Fruit fly (Drosophila melanogaster): ENCODE results near the gene Paip2.

Paip2 gene

DNA sequence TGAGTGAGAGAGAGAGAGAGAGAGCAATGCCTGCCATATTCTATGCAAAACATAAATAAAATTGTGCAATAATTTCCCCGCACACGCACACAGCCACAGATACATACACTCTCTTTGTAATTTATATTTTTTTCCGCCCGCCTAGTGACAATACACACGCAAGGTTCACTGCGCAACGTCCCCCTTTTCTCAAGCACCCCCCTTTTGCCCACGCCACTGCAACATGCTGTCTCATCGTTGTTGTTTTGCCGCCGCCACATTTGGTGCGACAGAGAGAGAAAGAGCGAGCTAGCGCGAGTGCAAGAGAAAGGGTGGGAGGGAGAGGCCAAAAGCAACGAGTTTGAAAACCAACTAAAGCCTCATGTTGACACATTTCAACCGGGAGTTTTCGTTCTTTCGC, 31.8 kb downstream of the Paip2 start (continued):
- TF ChIP-seq tll (GFP tag; optimal IDR thresholded peaks at IDR 0.05) (peak in 1 of 2 experiments; percentile 55), Dp (GFP tag; optimal IDR thresholded peaks at IDR 0.05) (no peak), CG1603 (tag; optimal IDR thresholded peaks at IDR 0.05) (peak; percentile 72), CG17912 (GFP tag; optimal IDR thresholded peaks at IDR 0.05) (no peak), gcm (GFP tag; optimal IDR thresholded peaks at IDR 0.05) (peak; percentile 54), CrebB (tag; optimal IDR thresholded peaks at IDR 0.05) (peak; percentile 66), psq (GFP tag; optimal IDR thresholded peaks at IDR 0.05) (no peak), CG31365 (tag; optimal IDR thresholded peaks at IDR 0.05) (no peak), CG10209 (GFP tag; optimal IDR thresholded peaks at IDR 0.05) (peak; percentile 54), fd96Cb (tag; optimal IDR thresholded peaks at IDR 0.05) (no peak), NFAT (GFP tag; IDR thresholded peaks at IDR 0.05) (peak; percentile 58), Trl (optimal IDR thresholded peaks at IDR 0.05) (peak; percentile 51 to 75), Trl (GFP tag; optimal IDR thresholded peaks at IDR 0.05) (peak; percentile 16), CG42726 (GFP tag; IDR thresholded peaks at IDR 0.05; ENCODE audit: partially characterized antibody) (0 out of 2 replicates have a peak, but pooled peaks have one; percentile 52), slou (GFP tag; optimal IDR thresholded peaks at IDR 0.05) (no peak), CG10462 (GFP tag; optimal IDR thresholded peaks at IDR 0.05) (no peak), CG13287 (GFP tag; IDR thresholded peaks at IDR 0.05; ENCODE audit: partially characterized antibody) (no peak), CG11093 (GFP tag; IDR thresholded peaks at IDR 0.05) (no peak), CG14710 (tag; optimal IDR thresholded peaks at IDR 0.05) (no peak), mam (GFP tag; optimal IDR thresholded peaks at IDR 0.05) (peak; percentile 64), HmgZ (tag; optimal IDR thresholded peaks at IDR 0.05) (no peak), gsb (GFP tag; IDR thresholded peaks at IDR 0.05) (peak; percentile 65), CG9817 (tag; optimal IDR thresholded peaks at IDR 0.05) (peak; percentile 33), CG7928 (GFP tag; optimal IDR thresholded peaks at IDR 0.05) (no peak), lilli (GFP tag; optimal IDR thresholded peaks at IDR 0.05) (peak; percentile 81), CG18619 (GFP tag; optimal IDR thresholded peaks at IDR 0.05) (peak; percentile 66), tap (tag; optimal IDR thresholded peaks at IDR 0.05) (no peak), Eip74EF (GFP tag; optimal IDR thresholded peaks at IDR 0.05) (no peak), Sox102F (GFP tag; optimal IDR thresholded peaks at IDR 0.05) (no peak), Stat92E (GFP tag; optimal IDR thresholded peaks at IDR 0.05) (no peak), CG11504 (tag; optimal IDR thresholded peaks at IDR 0.05) (peak; percentile 71), CG9797 (GFP tag; optimal IDR thresholded peaks at IDR 0.05) (no peak), crol (GFP tag; IDR thresholded peaks at IDR 0.05) (peak; percentile 96), mld (GFP tag; IDR thresholded peaks at IDR 0.05; ENCODE audit: partially characterized antibody) (no peak), hbn (GFP tag; IDR thresholded peaks at IDR 0.05; ENCODE audit: partially characterized antibody) (no peak), sd (tag; optimal IDR thresholded peaks at IDR 0.05) (no peak), CG15601 (tag; optimal IDR thresholded peaks at IDR 0.05) (no peak), pan (optimal IDR thresholded peaks at IDR 0.05) (no peak), pan (GFP tag; optimal IDR thresholded peaks at IDR 0.05 in 1 of 2, IDR thresholded peaks at IDR 0.05 in 1 of 2) (peak in 1 of 2 experiments; percentile 78), ap (GFP tag; IDR thresholded peaks at IDR 0.05) (peak; percentile 62), phol (tag; optimal IDR thresholded peaks at IDR 0.05) (peak; percentile 72), Sin3A (optimal IDR thresholded peaks at IDR 0.05) (no peak), CG2129 (GFP tag; IDR thresholded peaks at IDR 0.05; ENCODE audit: partially characterized antibody) (no peak), danr (GFP tag; IDR thresholded peaks at IDR 0.05) (no peak), corto (GFP tag; optimal IDR thresholded peaks at IDR 0.05) (no peak), zfh2 (GFP tag; optimal IDR thresholded peaks at IDR 0.05) (peak; percentile 78), CG10565 (GFP tag; optimal IDR thresholded peaks at IDR 0.05) (no peak), CG4854 (GFP tag; optimal IDR thresholded peaks at IDR 0.05) (peak; percentile 25), CG8281 (tag; optimal IDR thresholded peaks at IDR 0.05) (no peak), chm (GFP tag; IDR thresholded peaks at IDR 0.05) (peak; percentile 78)
